Worm (Caenorhabditis elegans): ENCODE data around the gene istr-1.

Gene istr-1

DNA sequence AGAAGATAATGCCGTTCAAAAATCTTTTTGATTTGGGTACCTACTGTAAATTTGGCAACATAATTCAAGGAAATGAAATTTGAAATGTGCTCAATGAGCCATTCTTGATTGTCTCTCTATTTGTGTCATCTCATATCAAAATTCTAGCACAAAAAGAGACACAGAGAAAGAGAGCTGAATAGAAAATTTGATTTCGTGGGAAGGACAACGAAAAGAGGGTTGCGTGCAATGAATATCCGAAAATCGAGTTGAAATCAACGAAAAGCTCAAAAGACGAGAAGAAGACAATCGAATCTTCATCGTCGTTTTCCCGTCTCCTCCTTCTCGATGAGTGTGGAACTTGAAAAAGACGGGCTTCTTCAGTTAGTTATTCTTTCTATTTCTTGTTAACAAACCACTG, 50.2 kb downstream of the istr-1 start, which contains the start of gene C15C8.5:
TSS of gene C15C8.5 (plus strand) at position 152 of the 400 bp plus-strand sequence.
- TF ChIP-seq nhr-84 (tag; optimal IDR thresholded peaks at IDR 0.05), result no peak
- TF ChIP-seq fkh-10 (GFP tag; optimal IDR thresholded peaks at IDR 0.05), result peak; percentile 93
- peak; percentile 43 for TF ChIP-seq ces-1 (GFP tag; optimal IDR thresholded peaks at IDR 0.05)
- peak; percentile 36 for TF ChIP-seq lin-14 (GFP tag; optimal IDR thresholded peaks at IDR 0.05)

DNA sequence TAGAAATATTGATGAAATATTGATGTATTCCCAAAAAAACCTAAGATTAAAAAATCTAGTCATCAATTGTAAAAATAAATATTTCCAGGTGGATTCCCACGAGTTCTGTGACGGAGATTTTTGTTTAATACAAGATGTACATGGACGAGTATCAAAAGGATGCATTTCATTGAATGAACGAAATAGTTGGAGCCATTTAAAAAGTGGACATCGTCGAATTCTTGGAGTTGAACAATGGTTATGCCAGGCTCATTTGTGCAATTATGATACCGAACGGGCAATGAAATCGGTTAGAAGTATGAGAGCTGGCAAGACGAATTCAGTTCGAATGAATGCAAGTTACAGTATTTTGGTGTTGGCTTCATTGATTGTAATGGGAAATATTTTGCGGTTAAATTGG, 51.9 kb downstream of the istr-1 start:
- TF ChIP-seq hlh-17 (GFP tag; optimal IDR thresholded peaks at IDR 0.05; ENCODE audit: borderline replicate concordance) (no peak), vab-15 (tag; optimal IDR thresholded peaks at IDR 0.05) (no peak), mab-9 (GFP tag; IDR thresholded peaks at IDR 0.05) (no peak), egl-27 (tag; optimal IDR thresholded peaks at IDR 0.05) (no peak), C16A3.4 (tag; optimal IDR thresholded peaks at IDR 0.05) (no peak), nhr-71 (tag; optimal IDR thresholded peaks at IDR 0.05) (no peak), mef-2 (tag; optimal IDR thresholded peaks at IDR 0.05) (no peak), fos-1 (tag; optimal IDR thresholded peaks at IDR 0.05) (no peak), nhr-77 (tag; optimal IDR thresholded peaks at IDR 0.05) (no peak), ceh-82 (tag; optimal IDR thresholded peaks at IDR 0.05) (no peak), hpl-2 (GFP tag; optimal IDR thresholded peaks at IDR 0.05) (no peak), irx-1 (tag; optimal IDR thresholded peaks at IDR 0.05) (no peak), unc-86 (tag; optimal IDR thresholded peaks at IDR 0.05) (no peak), dpl-1 (GFP tag; optimal IDR thresholded peaks at IDR 0.05) (no peak), C04F5.9 (tag; optimal IDR thresholded peaks at IDR 0.05) (no peak), snpc-4 (tag; optimal IDR thresholded peaks at IDR 0.05) (no peak), mdl-1 (tag; optimal IDR thresholded peaks at IDR 0.05) (no peak)

DNA sequence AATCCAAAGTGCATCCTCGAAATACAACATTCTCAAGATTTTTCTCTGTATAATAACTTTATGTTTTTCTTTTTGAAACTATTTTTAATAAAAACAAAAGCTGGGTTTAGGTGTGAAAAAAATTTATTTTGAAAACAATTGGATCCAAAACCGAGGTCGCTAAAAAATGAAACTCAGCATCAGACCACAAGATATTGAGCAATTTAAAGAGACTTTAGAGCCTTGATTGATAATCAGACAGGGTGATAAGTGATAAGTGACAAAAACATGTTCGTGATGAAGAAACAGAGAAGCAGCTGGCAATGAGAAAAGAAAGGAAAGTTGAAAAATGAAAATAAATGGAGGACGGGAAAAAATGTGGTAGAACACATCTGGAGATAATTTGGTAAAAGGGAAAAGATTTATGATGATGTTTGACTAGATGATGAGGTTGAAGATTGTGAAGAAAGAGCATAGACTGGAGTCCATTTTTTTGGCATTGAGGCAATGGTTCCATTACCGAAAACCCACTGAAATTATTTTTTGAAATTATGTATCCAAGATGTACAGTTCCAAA, 53.9 kb downstream of the istr-1 start, which contains the start of gene C15C8.6:
TSS of gene C15C8.6 (minus strand) at position 51 of the 556 bp plus-strand sequence.
- TF ChIP-seq dsc-1 (tag; optimal IDR thresholded peaks at IDR 0.05) (peak; percentile 87), efl-3 (GFP tag; optimal IDR thresholded peaks at IDR 0.05) (no peak), fkh-4 (tag; optimal IDR thresholded peaks at IDR 0.05; ENCODE audit: borderline replicate concordance) (peak; percentile 83)

ce11 chrV:12752407-12752806, 54.7 kb downstream of the istr-1 start, which contains the start of gene C15C8.8:
C15C8.8 (minus strand) TSS chrV:12752507.
- TF ChIP-seq nhr-85 (tag) (peak; percentile 25), sox-4 (tag; optimal IDR thresholded peaks at IDR 0.05) (no peak), blmp-1 (tag; optimal IDR thresholded peaks at IDR 0.05) (peak; percentile 40)
